Fruit fly (Drosophila melanogaster): ENCODE data around the gene CCT1.

CCT1 gene

DNA sequence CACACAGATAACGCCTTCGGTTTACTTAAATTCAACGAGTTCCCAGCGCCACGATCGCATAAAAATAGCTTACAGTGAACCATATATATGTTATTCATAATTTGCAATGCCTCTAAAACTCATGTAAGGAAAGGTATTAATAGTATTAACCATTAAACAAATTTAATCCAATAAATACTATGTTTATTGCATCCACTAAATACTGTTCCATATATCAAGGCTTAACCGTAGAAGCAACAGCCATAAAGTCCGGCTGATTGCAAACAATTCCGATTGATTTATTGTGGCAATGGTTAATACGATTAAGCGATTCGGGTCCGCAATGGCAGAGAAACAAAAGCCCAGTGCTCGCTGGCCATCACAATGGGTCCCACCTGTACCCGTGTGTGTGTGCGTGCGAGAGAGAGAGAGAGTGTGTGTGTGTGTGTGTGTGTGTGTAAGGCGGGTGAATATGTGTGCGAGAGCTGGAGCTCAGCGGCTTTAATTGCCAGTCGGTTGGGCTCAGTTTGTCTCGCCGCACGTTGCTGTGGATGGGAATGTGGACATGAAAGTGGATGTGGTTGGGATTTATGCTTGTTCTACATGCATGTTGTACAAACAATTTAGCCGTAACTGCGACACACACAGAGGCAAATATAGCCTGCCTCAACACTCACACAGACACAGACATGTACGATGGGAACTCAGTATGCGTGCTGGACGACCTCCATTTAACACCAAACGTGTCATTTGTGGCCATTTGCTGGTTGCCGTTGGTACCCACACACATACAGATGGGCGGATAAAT, 3.5 kb upstream of the CCT1 start (continued):
- TF ChIP-seq CG7928 (GFP tag; optimal IDR thresholded peaks at IDR 0.05) = peak; percentile 13
- TF ChIP-seq CG12071 (GFP tag; optimal IDR thresholded peaks at IDR 0.05) = no peak
- no peak for TF ChIP-seq D (optimal IDR thresholded peaks at IDR 0.05)
- TF ChIP-seq D (GFP tag; optimal IDR thresholded peaks at IDR 0.05) = peak; percentile 44
- peak; percentile 8 for TF ChIP-seq CG3281 (GFP tag; optimal IDR thresholded peaks at IDR 0.05)
- TF ChIP-seq CG8359 (GFP tag; optimal IDR thresholded peaks at IDR 0.05; ENCODE audit: borderline replicate concordance) = no peak
- TF ChIP-seq pita (GFP tag; optimal IDR thresholded peaks at IDR 0.05) = no peak
- TF ChIP-seq CG6689 (GFP tag; IDR thresholded peaks at IDR 0.05) = no peak
- peak; percentile 53 for TF ChIP-seq CG7556 (GFP tag; optimal IDR thresholded peaks at IDR 0.05)
- TF ChIP-seq nmo (GFP tag; optimal IDR thresholded peaks at IDR 0.05) = peak; percentile 50
- peak; percentile 54 for TF ChIP-seq CG4424 (GFP tag; optimal IDR thresholded peaks at IDR 0.05)
- TF ChIP-seq CG9797 (GFP tag; optimal IDR thresholded peaks at IDR 0.05) = no peak
- TF ChIP-seq CG17359 (tag; optimal IDR thresholded peaks at IDR 0.05) = peak; percentile 48
- no peak for TF ChIP-seq az2 (GFP tag; optimal IDR thresholded peaks at IDR 0.05)
- peak; percentile 85 for TF ChIP-seq Ets65A (GFP tag)
- no peak for TF ChIP-seq B-H1 (GFP tag; IDR thresholded peaks at IDR 0.05)
- peak in 1 of 2 experiments; percentile 21 for TF ChIP-seq Hr51 (GFP tag; optimal IDR thresholded peaks at IDR 0.05)
- no peak for TF ChIP-seq dan (GFP tag; IDR thresholded peaks at IDR 0.05)
- TF ChIP-seq sug (tag; optimal IDR thresholded peaks at IDR 0.05) = peak; percentile 2
- peak; percentile 69 for TF ChIP-seq gem (tag; optimal IDR thresholded peaks at IDR 0.05)
- TF ChIP-seq tgo (GFP tag; IDR thresholded peaks at IDR 0.05) = peak; percentile 28; the same call in 2 of the 3 replicates
- peak; percentile 45 for TF ChIP-seq CG1603 (tag; optimal IDR thresholded peaks at IDR 0.05)
- TF ChIP-seq Antp (GFP tag; optimal IDR thresholded peaks at IDR 0.05) = no peak
- no peak for TF ChIP-seq CG11695 (GFP tag; IDR thresholded peaks at IDR 0.05)
- no peak for TF ChIP-seq CHES-1-like (GFP tag; optimal IDR thresholded peaks at IDR 0.05)
- TF ChIP-seq lilli (GFP tag; optimal IDR thresholded peaks at IDR 0.05) = peak; percentile 31
- TF ChIP-seq z (GFP tag; IDR thresholded peaks at IDR 0.05) = no peak
- no peak for TF ChIP-seq fd102C (GFP tag; optimal IDR thresholded peaks at IDR 0.05)
- TF ChIP-seq Dip3 (GFP tag; optimal IDR thresholded peaks at IDR 0.05) = no peak
- peak; percentile 52; the same call in 1 of the 2 replicates for TF ChIP-seq lmd (GFP tag; IDR thresholded peaks at IDR 0.05)
- TF ChIP-seq sens (GFP tag) = peak; percentile 90
- TF ChIP-seq CG2202 (tag; optimal IDR thresholded peaks at IDR 0.05) = no peak

DNA sequence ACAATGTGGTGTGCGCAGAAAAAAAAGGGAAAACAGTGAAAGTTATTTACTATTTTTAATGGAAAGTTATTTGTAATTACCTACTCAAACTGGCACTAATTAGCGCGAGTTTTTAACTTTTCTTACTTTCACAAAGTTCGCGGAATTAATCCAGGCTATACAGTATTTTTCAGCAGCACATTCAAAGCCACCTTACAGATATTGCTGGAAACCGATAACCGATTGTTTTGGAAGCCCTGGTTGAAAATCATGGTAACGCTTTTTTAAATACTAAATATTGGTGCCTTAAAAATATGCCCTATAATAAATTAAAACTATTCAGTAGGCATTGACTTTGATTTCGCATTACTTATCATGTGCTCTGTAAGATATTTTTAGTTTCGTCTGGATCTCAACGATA, 1.5 kb upstream of the CCT1 start, which contains the start of gene tHMG2:
TSS of gene tHMG2 (plus strand) at position 187 of the 400 bp plus-strand sequence.
- no peak for TF ChIP-seq odd (GFP tag; optimal IDR thresholded peaks at IDR 0.05)
- no peak for TF ChIP-seq lmd (GFP tag; IDR thresholded peaks at IDR 0.05)
- peak; percentile 40 for TF ChIP-seq pzg (GFP tag; optimal IDR thresholded peaks at IDR 0.05)
- no peak for TF ChIP-seq ewg (GFP tag; optimal IDR thresholded peaks at IDR 0.05)
- no peak for TF ChIP-seq CG12299 (tag; optimal IDR thresholded peaks at IDR 0.05)
- TF ChIP-seq maf-S (GFP tag; optimal IDR thresholded peaks at IDR 0.05) = no peak
- no peak for TF ChIP-seq CG7963 (GFP tag; IDR thresholded peaks at IDR 0.05; ENCODE audit: partially characterized antibody)
- no peak for TF ChIP-seq CG30431 (GFP tag; optimal IDR thresholded peaks at IDR 0.05)
- no peak for TF ChIP-seq Mad (GFP tag; optimal IDR thresholded peaks at IDR 0.05)
- TF ChIP-seq Sry-β (GFP tag; optimal IDR thresholded peaks at IDR 0.05) = no peak
- TF ChIP-seq CG8388 (GFP tag; optimal IDR thresholded peaks at IDR 0.05) = no peak
- no peak for TF ChIP-seq otp (GFP tag; IDR thresholded peaks at IDR 0.05)
- no peak for TF ChIP-seq bbx (GFP tag; IDR thresholded peaks at IDR 0.05; ENCODE audit: partially characterized antibody)
- TF ChIP-seq CG16813 (GFP tag; IDR thresholded peaks at IDR 0.05; ENCODE audit: partially characterized antibody) = 0 out of 3 replicates have a peak, but pooled peaks have one; percentile 47
- TF ChIP-seq mirr (GFP tag; optimal IDR thresholded peaks at IDR 0.05) = no peak
- TF ChIP-seq CG14965 (GFP tag; optimal IDR thresholded peaks at IDR 0.05; ENCODE audit: borderline replicate concordance) = no peak
- TF ChIP-seq dati (GFP tag; IDR thresholded peaks at IDR 0.05) = no peak
- TF ChIP-seq yki (optimal IDR thresholded peaks at IDR 0.05) = no peak
- no peak for TF ChIP-seq cwo (GFP tag; optimal IDR thresholded peaks at IDR 0.05)
- 0 out of 3 replicates have a peak, but pooled peaks have one; percentile 22 for TF ChIP-seq CG34224 (GFP tag; IDR thresholded peaks at IDR 0.05; ENCODE audit: partially characterized antibody)
